Fruit fly (Drosophila melanogaster): Measurements from ENCODE around the gene BicD.

The BicD gene

DNA sequence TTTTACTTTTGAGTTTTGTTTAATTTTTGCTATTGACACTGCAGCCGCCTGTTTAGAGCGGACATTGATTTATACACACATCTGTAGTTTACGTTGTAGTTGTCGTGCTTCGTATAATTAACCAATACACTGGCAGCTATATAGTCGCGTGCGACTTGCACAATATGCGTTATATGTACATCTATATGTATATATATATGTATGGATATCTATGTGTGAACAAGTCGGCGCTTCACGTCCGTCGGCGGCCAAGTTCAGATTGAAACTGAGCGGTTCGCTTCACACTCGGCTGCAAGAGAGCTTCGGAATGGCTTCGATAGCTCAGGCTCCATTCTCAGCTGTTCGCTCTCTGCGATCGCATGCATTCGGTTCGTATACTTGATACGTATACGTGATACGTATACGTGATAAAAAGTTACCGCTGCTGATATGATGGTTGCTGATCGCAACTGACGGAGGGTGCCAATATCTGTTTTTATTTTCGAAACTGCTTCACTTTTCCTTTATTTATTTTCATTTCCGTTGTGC is 45.0 kb downstream of the BicD start (continued):
- TF ChIP-seq CG34422 (GFP tag; IDR thresholded peaks at IDR 0.05) (peak; percentile 20; the same call in 1 of the 3 replicates), CG3995 (GFP tag; optimal IDR thresholded peaks at IDR 0.05) (no peak), CG14050 (GFP tag; IDR thresholded peaks at IDR 0.05) (no peak), Vsx1 (GFP tag; optimal IDR thresholded peaks at IDR 0.05) (peak; percentile 37), CG2129 (GFP tag; IDR thresholded peaks at IDR 0.05; ENCODE audit: partially characterized antibody) (no peak), CG7357 (GFP tag; IDR thresholded peaks at IDR 0.05) (no peak), CG10274 (GFP tag; optimal IDR thresholded peaks at IDR 0.05) (no peak), CG14441 (GFP tag; IDR thresholded peaks at IDR 0.05) (0 out of 2 replicates have a peak, but pooled peaks have one; percentile 28), sens (GFP tag) (peak; percentile 59), Taf1 (GFP tag; IDR thresholded peaks at IDR 0.05) (0 out of 2 replicates have a peak, but pooled peaks have one; percentile 25), nau (GFP tag; optimal IDR thresholded peaks at IDR 0.05) (peak; percentile 7), vvl (GFP tag; IDR thresholded peaks at IDR 0.05) (peak; percentile 75), CG8765 (GFP tag; IDR thresholded peaks at IDR 0.05) (no peak), lab (GFP tag; optimal IDR thresholded peaks at IDR 0.05) (peak; percentile 35), CG10979 (tag; optimal IDR thresholded peaks at IDR 0.05) (peak; percentile 32), CG13123 (GFP tag; optimal IDR thresholded peaks at IDR 0.05) (no peak), CG9215 (GFP tag; IDR thresholded peaks at IDR 0.05) (no peak), CG4404 (GFP tag; IDR thresholded peaks at IDR 0.05) (no peak), Drgx (GFP tag; IDR thresholded peaks at IDR 0.05) (peak; percentile 49; the same call in 1 of the 2 replicates), CG1602 (GFP tag; optimal IDR thresholded peaks at IDR 0.05) (no peak), Bdp1 (GFP tag; optimal IDR thresholded peaks at IDR 0.05) (no peak), CG13894 (tag; optimal IDR thresholded peaks at IDR 0.05) (no peak)

DNA sequence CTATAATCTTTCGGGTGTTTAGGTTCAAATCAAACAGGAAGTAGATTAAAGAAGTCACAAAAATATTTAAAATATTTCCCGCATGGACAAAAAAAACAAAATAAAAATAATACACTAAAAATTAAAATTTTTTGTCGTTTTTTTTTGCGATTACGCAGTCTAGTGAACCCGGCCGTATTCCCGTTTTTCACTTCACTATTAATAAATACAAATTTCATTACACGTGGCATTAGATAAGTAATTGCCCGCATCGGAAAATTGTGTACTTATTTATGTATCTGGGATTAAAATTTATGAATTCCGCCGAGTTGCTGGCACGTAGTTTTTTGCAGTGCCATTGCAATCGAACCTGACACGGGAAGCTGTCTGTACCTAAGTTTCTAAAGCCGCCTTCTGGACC is 45.8 kb downstream of the BicD start:
- TF ChIP-seq scrt (GFP tag; optimal IDR thresholded peaks at IDR 0.05) (no peak), CG17328 (GFP tag; IDR thresholded peaks at IDR 0.05) (peak; percentile 16; the same call in 1 of the 2 replicates), CG30403 (GFP tag; optimal IDR thresholded peaks at IDR 0.05) (peak; percentile 11), gem (tag; optimal IDR thresholded peaks at IDR 0.05) (peak; percentile 16), esg (GFP tag; conservative IDR thresholded peaks at IDR 0.05) (no peak), Med (GFP tag) (peak; percentile 73), CG2199 (GFP tag; IDR thresholded peaks at IDR 0.05) (no peak), sens (GFP tag) (no peak), CG14441 (GFP tag; IDR thresholded peaks at IDR 0.05) (peak; percentile 29; the same call in 1 of the 2 replicates), Hr51 (GFP tag; optimal IDR thresholded peaks at IDR 0.05) (peak in 1 of 2 experiments; percentile 22), B-H1 (GFP tag; IDR thresholded peaks at IDR 0.05) (0 out of 3 replicates have a peak, but pooled peaks have one; percentile 12), Ptx1 (GFP tag; IDR thresholded peaks at IDR 0.05) (peak; percentile 44; the same call in 1 of the 2 replicates), CG11504 (tag; optimal IDR thresholded peaks at IDR 0.05) (peak; percentile 15), gsb-n (tag; optimal IDR thresholded peaks at IDR 0.05) (no peak)

DNA sequence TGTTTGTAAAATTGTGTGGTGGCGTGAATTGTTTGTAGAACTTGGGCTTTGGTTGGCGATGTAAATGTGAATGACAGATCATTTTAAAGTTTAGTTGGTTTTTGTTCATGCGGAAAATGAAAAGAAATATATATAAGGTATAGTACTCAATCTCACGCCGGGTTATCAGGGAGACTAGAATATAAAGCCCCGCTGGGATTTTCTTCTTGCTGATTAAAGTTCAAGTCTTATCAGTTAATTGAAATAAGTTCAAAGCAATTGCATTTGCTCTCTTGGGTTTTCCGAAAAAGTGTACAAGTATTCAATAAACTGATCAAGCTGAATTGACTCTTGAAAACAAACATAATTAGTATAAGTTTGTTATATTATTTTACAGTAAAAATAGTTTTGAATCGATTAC is 47.6 kb downstream of the BicD start:
- TF ChIP-seq CG10274 (GFP tag; optimal IDR thresholded peaks at IDR 0.05) (no peak), yki (optimal IDR thresholded peaks at IDR 0.05) (no peak), sug (tag; optimal IDR thresholded peaks at IDR 0.05) (no peak), tll (GFP tag; optimal IDR thresholded peaks at IDR 0.05) (no peak), Asciz (GFP tag; optimal IDR thresholded peaks at IDR 0.05) (no peak), CG8944 (GFP tag; optimal IDR thresholded peaks at IDR 0.05) (no peak), Sry-δ (GFP tag; optimal IDR thresholded peaks at IDR 0.05) (no peak), CG12942 (GFP tag; optimal IDR thresholded peaks at IDR 0.05) (no peak), Poxn (GFP tag; IDR thresholded peaks at IDR 0.05) (no peak), Atf3 (GFP tag; optimal IDR thresholded peaks at IDR 0.05) (no peak), nmo (GFP tag; optimal IDR thresholded peaks at IDR 0.05) (no peak), vfl (GFP tag; optimal IDR thresholded peaks at IDR 0.05) (no peak), unpg (GFP tag; optimal IDR thresholded peaks at IDR 0.05) (no peak), Xbp1 (GFP tag; optimal IDR thresholded peaks at IDR 0.05) (no peak), CG18011 (GFP tag; optimal IDR thresholded peaks at IDR 0.05) (no peak), CG2889 (GFP tag; IDR thresholded peaks at IDR 0.05) (no peak)

All from whole organism, embryonic.